Fruit fly (Drosophila melanogaster) whole organism, embryonic: ENCODE results near the gene DIP2.

Experiments
- Aef1 ChIP-seq: fragments of 200-800 bp; sonication (Bioruptor generic); IDR thresholded peaks from 3 replicates; pipeline ENCODE4 v1.3.6; 2022; ENCODE audit warnings: missing biosample characterization, missing genetic modification characterization
- CG10147 ChIP-seq: fragments of 200-800 bp; sonication (Bioruptor generic); optimal IDR thresholded peaks from 2 replicates; lab custom pipeline; 2019; ENCODE audit warnings: missing biosample characterization, mild to moderate bottlenecking, missing genetic modification characterization, moderate library complexity
- CG10462 ChIP-seq: fragments of 200-800 bp; sonication (Bioruptor generic); optimal IDR thresholded peaks from 2 replicates; lab custom pipeline; 2016; ENCODE audit warnings: missing biosample characterization, missing genetic modification characterization
- CG10565 ChIP-seq: fragments of 200-800 bp; sonication (Bioruptor generic); optimal IDR thresholded peaks from 3 replicates; lab custom pipeline; 2016; ENCODE audit warnings: missing biosample characterization, mild to moderate bottlenecking, missing genetic modification characterization
- CG10959 ChIP-seq: fragments of 200-800 bp; sonication (Bioruptor generic); IDR thresholded peaks from 2 replicates; pipeline ENCODE4 v1.3.6; 2022; ENCODE audit warnings: missing biosample characterization, missing genetic modification characterization
- CG11696 ChIP-seq: fragments of 200-800 bp; sonication (Bioruptor generic); IDR thresholded peaks from 2 replicates; pipeline ENCODE4 v1.3.6; 2022; ENCODE audit warnings: missing biosample characterization, missing genetic modification characterization
- CG12659 ChIP-seq: fragments of 200-800 bp; sonication (Bioruptor generic); optimal IDR thresholded peaks from 3 replicates; lab custom pipeline; 2017; ENCODE audit warnings: mild to moderate bottlenecking, missing biosample characterization, missing genetic modification reagents, missing genetic modification characterization
- CG12942 ChIP-seq: fragments of 200-800 bp; sonication (Bioruptor generic); optimal IDR thresholded peaks from 3 replicates; lab custom pipeline; 2016; ENCODE audit warnings: missing biosample characterization, missing genetic modification characterization
- CG15011 ChIP-seq: fragments of 200-800 bp; sonication (Bioruptor generic); optimal IDR thresholded peaks from 3 replicates; lab custom pipeline; 2018; ENCODE audit warnings: missing biosample characterization, mild to moderate bottlenecking, missing genetic modification characterization
- CG17612 ChIP-seq: fragments of 200-800 bp; sonication (Bioruptor generic); IDR thresholded peaks from 2 replicates; pipeline ENCODE4 v1.3.6; 2022; ENCODE audit warnings: missing biosample characterization, missing genetic modification characterization
- CG18011 ChIP-seq: fragments of 200-800 bp; sonication (Bioruptor generic); optimal IDR thresholded peaks from 2 replicates; lab custom pipeline; 2017; ENCODE audit warnings: missing biosample characterization, missing genetic modification characterization, mild to moderate bottlenecking, moderate library complexity, missing genotype
- CG2199 ChIP-seq: fragments of 200-800 bp; sonication (Bioruptor generic); IDR thresholded peaks from 3 replicates; pipeline ENCODE4 v1.3.6; 2022; ENCODE audit warnings: missing biosample characterization, missing genetic modification characterization
- CG30403 ChIP-seq: fragments of 200-800 bp; sonication (Bioruptor generic); optimal IDR thresholded peaks from 3 replicates; lab custom pipeline; 2016; ENCODE audit warnings: missing biosample characterization, missing genetic modification characterization
- CG3847 ChIP-seq: fragments of 200-800 bp; sonication (Bioruptor generic); IDR thresholded peaks from 2 replicates; pipeline ENCODE4 v1.3.6; 2022; ENCODE audit warnings: missing biosample characterization, missing genetic modification characterization
- CG6272 ChIP-seq: fragments of 200-800 bp; sonication (Bioruptor generic); IDR thresholded peaks from 2 replicates; pipeline ENCODE4 v1.3.6; 2022; ENCODE audit warnings: missing biosample characterization, missing genetic modification characterization
- CG7556 ChIP-seq: fragments of 200-800 bp; sonication (Bioruptor generic); optimal IDR thresholded peaks from 2 replicates; lab custom pipeline; 2017; ENCODE audit warnings: missing biosample characterization, mild to moderate bottlenecking, missing genetic modification characterization
- CG8478 ChIP-seq: fragments of >200 bp; optimal IDR thresholded peaks from 2 replicates; lab custom pipeline; 2018
- CG9797 ChIP-seq: fragments of 200-800 bp; sonication (Bioruptor generic); optimal IDR thresholded peaks from 3 replicates; lab custom pipeline; 2018; ENCODE audit warnings: missing biosample characterization, mild to moderate bottlenecking, missing genetic modification characterization
- Chrac-16 ChIP-seq: fragments of 200-800 bp; sonication (Bioruptor generic); optimal IDR thresholded peaks from 3 replicates; lab custom pipeline; 2016; ENCODE audit warnings: missing biosample characterization, missing genetic modification characterization
- CoRest ChIP-seq: fragments of 200-800 bp; sonication (Bioruptor generic); optimal IDR thresholded peaks from 3 replicates; lab custom pipeline; 2018; ENCODE audit warnings: missing biosample characterization, mild to moderate bottlenecking, missing genetic modification characterization, moderate library complexity
- CrebB ChIP-seq: fragments of 200-800 bp; sonication (Bioruptor generic); optimal IDR thresholded peaks from 3 replicates; lab custom pipeline; 2018; ENCODE audit warnings: missing biosample characterization, mild to moderate bottlenecking, missing genetic modification characterization
- Dfd ChIP-seq, 2 experiments: fragments of >200 bp; optimal IDR thresholded peaks; 2 replicates each; lab custom pipeline; 2017; ENCODE audit warnings: missing biosample characterization in 2 of 2, missing genetic modification characterization in 2 of 2
- E2f2 ChIP-seq: fragments of 200-800 bp; sonication (Bioruptor generic); IDR thresholded peaks from 2 replicates; pipeline ENCODE4 v1.3.6; 2022; ENCODE audit warnings: missing biosample characterization, missing genetic modification characterization
- HLHmδ ChIP-seq: fragments of 200-800 bp; sonication (Bioruptor generic); optimal IDR thresholded peaks from 2 replicates; lab custom pipeline; 2018; ENCODE audit warnings: missing biosample characterization, mild to moderate bottlenecking, missing genetic modification characterization, moderate library complexity
- MESR4 ChIP-seq: fragments of 200-800 bp; sonication (Bioruptor generic); optimal IDR thresholded peaks from 2 replicates; lab custom pipeline; 2018; ENCODE audit warnings: missing biosample characterization, mild to moderate bottlenecking, missing genetic modification characterization, moderate library complexity
- Max ChIP-seq: fragments of 200-800 bp; sonication (Bioruptor generic); optimal IDR thresholded peaks from 2 replicates; lab custom pipeline; 2016; ENCODE audit warnings: missing biosample characterization, mild to moderate bottlenecking, missing genetic modification characterization
- Med ChIP-seq: fragments of 200-800 bp; sonication (Bioruptor generic); peaks from one replicate; lab custom pipeline; 2016; ENCODE audit warnings: missing biosample characterization, missing genetic modification characterization, mild to moderate bottlenecking, inconsistent platforms, moderate library complexity
- NC2β ChIP-seq: fragments of 200-800 bp; sonication (Bioruptor generic); optimal IDR thresholded peaks from 2 replicates; lab custom pipeline; 2016; ENCODE audit warnings: missing biosample characterization, missing genetic modification characterization
- NK7.1 ChIP-seq: fragments of 200-800 bp; sonication (Bioruptor generic); optimal IDR thresholded peaks from 3 replicates; lab custom pipeline; 2016; ENCODE audit warnings: missing biosample characterization, missing genetic modification characterization
- Pdp1 ChIP-seq, 2 experiments: fragments of 200-800 bp; sonication (Bioruptor generic); optimal IDR thresholded peaks; 3 replicates each; lab custom pipeline; 2016; ENCODE audit warnings: missing biosample characterization in 2 of 2, missing genetic modification characterization in 2 of 2, mild to moderate bottlenecking in 1 of 2, moderate library complexity in 1 of 2
- Poxn ChIP-seq: fragments of 200-800 bp; sonication (Bioruptor generic); IDR thresholded peaks from 2 replicates; pipeline ENCODE4 v1.3.6; 2022; ENCODE audit warnings: missing biosample characterization, missing genetic modification characterization
- Ssrp ChIP-seq: fragments of 200-800 bp; sonication (Bioruptor generic); optimal IDR thresholded peaks from 2 replicates; lab custom pipeline; 2018; ENCODE audit warnings: missing biosample characterization, mild to moderate bottlenecking, missing genetic modification characterization, moderate library complexity
- YL-1 ChIP-seq: fragments of 200-800 bp; sonication (Bioruptor generic); optimal IDR thresholded peaks from 3 replicates; lab custom pipeline; 2017; ENCODE audit warnings: missing biosample characterization, mild to moderate bottlenecking, missing genetic modification characterization
- abd-A ChIP-seq: fragments of 200-800 bp; sonication (Bioruptor generic); optimal IDR thresholded peaks from 3 replicates; lab custom pipeline; 2019; ENCODE audit warnings: missing biosample characterization, mild to moderate bottlenecking, missing genetic modification characterization, moderate library complexity
- ci ChIP-seq: fragments of 200-800 bp; sonication (Bioruptor generic); IDR thresholded peaks from 3 replicates; pipeline ENCODE4 v1.3.6; 2022; ENCODE audit warnings: missing biosample characterization, missing genetic modification characterization
- corto ChIP-seq: fragments of 200-800 bp; sonication (Bioruptor generic); optimal IDR thresholded peaks from 2 replicates; lab custom pipeline; 2016; ENCODE audit warnings: missing biosample characterization, mild to moderate bottlenecking, missing genetic modification characterization, moderate library complexity
- dan ChIP-seq: fragments of 200-800 bp; sonication (Bioruptor generic); IDR thresholded peaks from 2 replicates; pipeline ENCODE4 v1.3.6; 2022; ENCODE audit warnings: missing biosample characterization, missing genetic modification characterization
- disco-r ChIP-seq: fragments of 200-800 bp; sonication (Bioruptor generic); optimal IDR thresholded peaks from 2 replicates; lab custom pipeline; 2016; ENCODE audit warnings: missing biosample characterization, missing genetic modification characterization
- fd102C ChIP-seq: fragments of 200-800 bp; sonication (Bioruptor generic); optimal IDR thresholded peaks from 2 replicates; lab custom pipeline; 2018; ENCODE audit warnings: missing biosample characterization, mild to moderate bottlenecking, missing genetic modification characterization, moderate library complexity
- kay ChIP-seq: fragments of 200-800 bp; sonication (Bioruptor generic); optimal IDR thresholded peaks from 2 replicates; lab custom pipeline; 2016; ENCODE audit warnings: missing biosample characterization, missing genetic modification characterization
- mirr ChIP-seq: fragments of 200-800 bp; sonication (Bioruptor generic); optimal IDR thresholded peaks from 3 replicates; lab custom pipeline; 2018; ENCODE audit warnings: missing biosample characterization, mild to moderate bottlenecking, missing genetic modification characterization
- prd ChIP-seq, 3 experiments: fragments of >200 bp in 2 of 3; fragments of 200-800 bp in 1 of 3; sonication (Bioruptor generic) in 1 of 3; optimal IDR thresholded peaks in 2 of 3; IDR thresholded peaks in 1 of 3; 2 replicates in 2 of 3; 3 replicates in 1 of 3; pipeline versions ENCODE4 v1.3.6 to Lab custom; 2017 to 2022; ENCODE audit warnings: missing biosample characterization in 1 of 3, missing genetic modification characterization in 1 of 3
- pzg ChIP-seq: fragments of 200-800 bp; sonication (Bioruptor generic); optimal IDR thresholded peaks from 3 replicates; lab custom pipeline; 2018; ENCODE audit warnings: missing biosample characterization, mild to moderate bottlenecking, missing genetic modification characterization, moderate library complexity
- row ChIP-seq: fragments of 200-800 bp; sonication (Bioruptor generic); IDR thresholded peaks from 3 replicates; pipeline ENCODE4 v1.3.6; 2022; ENCODE audit warnings: missing biosample characterization, missing genetic modification characterization
- sens-2 ChIP-seq: fragments of 200-800 bp; sonication (Bioruptor generic); IDR thresholded peaks from 2 replicates; pipeline ENCODE4 v1.3.6; 2022; ENCODE audit warnings: missing biosample characterization, missing genetic modification characterization
- sima ChIP-seq: fragments of 200-800 bp; sonication (Bioruptor generic); optimal IDR thresholded peaks from 2 replicates; lab custom pipeline; 2016; ENCODE audit warnings: missing biosample characterization, missing genetic modification characterization
- slbo ChIP-seq: fragments of 200-800 bp; sonication (Bioruptor generic); IDR thresholded peaks from 2 replicates; pipeline ENCODE4 v1.3.6; 2022; ENCODE audit warnings: missing biosample characterization, missing genetic modification characterization
- slou ChIP-seq: fragments of 200-800 bp; sonication (Bioruptor generic); optimal IDR thresholded peaks from 3 replicates; lab custom pipeline; 2016; ENCODE audit warnings: missing biosample characterization, missing genetic modification characterization
- tin ChIP-seq: fragments of 200-800 bp; sonication (Bioruptor generic); optimal IDR thresholded peaks from 3 replicates; lab custom pipeline; 2016; ENCODE audit warnings: missing biosample characterization, missing genetic modification characterization
- tx ChIP-seq: fragments of 200-800 bp; sonication (Bioruptor generic); optimal IDR thresholded peaks from 2 replicates; lab custom pipeline; 2016; ENCODE audit warnings: missing biosample characterization, missing genetic modification characterization
- zen ChIP-seq: fragments of 200-800 bp; sonication (Bioruptor generic); optimal IDR thresholded peaks from 3 replicates; lab custom pipeline; 2018; ENCODE audit warnings: missing biosample characterization, mild to moderate bottlenecking, missing genetic modification characterization, moderate library complexity

DIP2 gene

DNA sequence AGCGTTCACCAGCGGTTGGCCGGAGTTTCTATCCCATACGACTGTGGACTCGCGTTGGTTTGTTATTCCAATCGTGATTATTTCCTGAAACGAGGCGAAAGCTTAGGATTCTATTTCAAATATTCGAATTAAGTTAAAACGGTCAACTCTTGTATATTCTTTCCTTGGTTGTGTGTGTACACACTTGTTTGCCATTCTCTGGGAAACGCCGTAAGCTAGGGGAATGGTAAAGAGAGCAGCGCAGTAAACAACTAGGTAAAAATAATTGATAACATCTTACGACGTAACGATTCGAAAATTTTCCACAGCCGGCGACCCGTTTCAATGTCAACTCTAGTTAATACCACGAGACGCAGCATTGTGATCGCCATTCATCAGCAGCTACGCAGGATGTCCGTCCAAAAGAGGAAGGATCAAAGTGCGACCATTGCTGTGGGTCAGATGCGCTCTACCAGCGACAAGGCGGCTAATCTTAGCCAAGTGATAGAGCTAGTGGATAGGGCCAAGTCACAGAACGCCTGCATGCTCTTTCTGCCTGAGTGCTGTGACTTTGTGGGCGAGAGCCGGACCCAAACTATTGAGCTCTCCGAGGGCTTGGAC is 54.1 kb downstream of the DIP2 start, which contains the start of gene NitFhit (continued):
- TF ChIP-seq slbo (GFP tag; lab: Robert Waterston, UW) (0 out of 2 replicates have a peak, but pooled peaks have one; percentile 4), mirr (GFP tag; lab: Kevin White, UChicago) (peak; percentile 10), corto (GFP tag; lab: Kevin White, UChicago) (no peak), CG2199 (GFP tag; lab: Robert Waterston, UW) (no peak), CG10959 (no peak), Max (GFP tag; lab: Kevin White, UChicago) (no peak), ci (GFP tag; lab: Robert Waterston, UW) (peak; percentile 45; the same call in 1 of the 3 replicates), CG9797 (GFP tag; lab: Kevin White, UChicago) (no peak), Aef1 (GFP tag; lab: Robert Waterston, UW) (no peak), Ssrp (tag; lab: Kevin White, UChicago) (no peak), CG8478 (no peak), NK7.1 (GFP tag; lab: Kevin White, UChicago) (no peak), MESR4 (GFP tag; lab: Kevin White, UChicago) (peak; percentile 46), CG3847 (no peak), disco-r (no peak), CG10147 (GFP tag; lab: Kevin White, UChicago) (no peak), CG10462 (GFP tag; lab: Kevin White, UChicago) (no peak), dan (GFP tag; lab: Robert Waterston, UW) (no peak), CG10565 (GFP tag; lab: Kevin White, UChicago) (no peak), CoRest (tag; lab: Kevin White, UChicago) (no peak), prd (optimal IDR thresholded peaks at IDR 0.05; lab: Kevin White, UChicago) (no peak), prd (GFP tag; IDR thresholded peaks at IDR 0.05; lab: Robert Waterston, UW) (no peak), tin (GFP tag; lab: Kevin White, UChicago) (no peak), CG12942 (GFP tag; lab: Kevin White, UChicago) (no peak), CG11696 (GFP tag; lab: Robert Waterston, UW) (no peak), kay (no peak), row (peak; percentile 48; the same call in 1 of the 3 replicates), CG7556 (no peak), CrebB (no peak), sima (GFP tag; lab: Kevin White, UChicago) (no peak), CG17612 (no peak), Chrac-16 (no peak), zen (tag; lab: Kevin White, UChicago) (no peak), CG15011 (no peak), slou (GFP tag; lab: Kevin White, UChicago) (no peak), fd102C (GFP tag; lab: Kevin White, UChicago) (no peak), Pdp1 (GFP tag; optimal IDR thresholded peaks at IDR 0.05; lab: Kevin White, UChicago) (peak in 1 of 2 experiments; percentile 89), Dfd (GFP tag; optimal IDR thresholded peaks at IDR 0.05; lab: Kevin White, UChicago) (no peak), Med (GFP tag; lab: Kevin White, UChicago) (peak; percentile 48), tx (no peak), E2f2 (GFP tag; lab: Robert Waterston, UW) (peak; percentile 54), abd-A (tag; lab: Kevin White, UChicago) (no peak), Poxn (GFP tag; lab: Robert Waterston, UW) (no peak), CG6272 (GFP tag; lab: Robert Waterston, UW) (no peak), CG18011 (GFP tag; lab: Kevin White, UChicago) (no peak), CG30403 (GFP tag; lab: Kevin White, UChicago) (no peak), pzg (peak; percentile 65), sens-2 (GFP tag; lab: Robert Waterston, UW) (no peak), HLHmδ (no peak), CG12659 (GFP tag; lab: Kevin White, UChicago) (no peak), NC2β (GFP tag; lab: Kevin White, UChicago) (no peak), YL-1 (GFP tag; lab: Kevin White, UChicago) (peak; percentile 66)
